Worm (Caenorhabditis elegans) whole organism, early embryonic: ENCODE measurements around the gene pdi-1.

Experiments
- B0310.2 ChIP-seq: sonication (generic microtip); optimal IDR thresholded peaks from 2 replicates; lab custom pipeline; 2016; ENCODE audit warnings: mild to moderate bottlenecking, missing genetic modification characterization, missing compliant biosample characterization
- F13C5.2 ChIP-seq: sonication (generic microtip); optimal IDR thresholded peaks from 2 replicates; lab custom pipeline; 2017; ENCODE audit warnings: mild to moderate bottlenecking, missing genetic modification characterization, inconsistent platforms, missing compliant biosample characterization
- aly-1 ChIP-seq: sonication (generic microtip); optimal IDR thresholded peaks from 2 replicates; lab custom pipeline; 2016; ENCODE audit warnings: missing genetic modification characterization, missing compliant biosample characterization
- ama-1 ChIP-seq: fragments of 150-350 bp; optimal IDR thresholded peaks from 2 replicates; lab custom pipeline; 2014
- ceh-13 ChIP-seq: fragments of 200-800 bp; sonication (Bioruptor generic); optimal IDR thresholded peaks from 2 replicates; lab custom pipeline; 2018; ENCODE audit warnings: mild to moderate bottlenecking, missing genetic modification characterization, missing compliant biosample characterization
- ceh-36 ChIP-seq: sonication (generic microtip); optimal IDR thresholded peaks from 2 replicates; lab custom pipeline; 2016; ENCODE audit warnings: missing genetic modification characterization, inconsistent platforms, missing compliant biosample characterization
- ets-7 ChIP-seq: sonication (generic microtip); optimal IDR thresholded peaks from 2 replicates; lab custom pipeline; 2016; ENCODE audit warnings: missing genotype, missing genetic modification characterization, missing compliant biosample characterization
- flt-1 ChIP-seq: fragments of 200-800 bp; sonication (Bioruptor generic); IDR thresholded peaks from 2 replicates; pipeline ENCODE4 v1.3.6; 2022; ENCODE audit warnings: missing genetic modification characterization, missing compliant biosample characterization
- hmbx-1 ChIP-seq: sonication (generic microtip); optimal IDR thresholded peaks from 2 replicates; lab custom pipeline; 2016; ENCODE audit warnings: mild to moderate bottlenecking, missing genetic modification characterization, missing compliant biosample characterization
- hmg-4 ChIP-seq: fragments of 200-800 bp; sonication (Bioruptor generic); optimal IDR thresholded peaks from 2 replicates; lab custom pipeline; 2018; ENCODE audit warnings: mild to moderate bottlenecking, missing genetic modification characterization, missing compliant biosample characterization
- hnd-1 ChIP-seq: sonication (generic microtip); optimal IDR thresholded peaks from 2 replicates; lab custom pipeline; 2016; ENCODE audit warnings: missing genetic modification characterization, missing compliant biosample characterization
- pes-1 ChIP-seq: fragments of 200-800 bp; sonication (Bioruptor generic); IDR thresholded peaks from 2 replicates; pipeline ENCODE4 v1.3.6; 2022; ENCODE audit warnings: missing genetic modification reagents, missing genetic modification characterization, missing compliant biosample characterization
- scrt-1 ChIP-seq: fragments of 200-800 bp; sonication (Bioruptor generic); IDR thresholded peaks from 2 replicates; pipeline ENCODE4 v1.3.6; 2022; ENCODE audit warnings: missing genetic modification characterization, missing compliant biosample characterization
- sea-1 ChIP-seq: fragments of 200-800 bp; sonication (Bioruptor generic); conservative IDR thresholded peaks from 2 replicates; pipeline ENCODE4 v1.3.6; 2022; ENCODE audit warnings: missing genetic modification characterization, missing compliant biosample characterization
- tbx-11 ChIP-seq: fragments of 200-800 bp; sonication (Bioruptor generic); IDR thresholded peaks from 2 replicates; pipeline ENCODE4 v1.3.6; 2022; ENCODE audit warnings: missing genetic modification characterization, missing compliant biosample characterization
- tbx-37 ChIP-seq: fragments of 200-800 bp; sonication (Bioruptor generic); conservative IDR thresholded peaks from 2 replicates; pipeline ENCODE4 v1.3.6; 2022; ENCODE audit warnings: missing genetic modification reagents, missing genetic modification characterization, missing compliant biosample characterization
- tra-4 ChIP-seq: sonication (generic microtip); optimal IDR thresholded peaks from 2 replicates; lab custom pipeline; 2017; ENCODE audit warnings: missing genetic modification characterization, missing compliant biosample characterization

pdi-1 gene

ce11 chrIII:3703397-3703796 is 2.1 kb upstream of the pdi-1 start, which contains the start of gene C14B1.3:
C14B1.3 (plus strand) TSS chrIII:3703564.
- TF ChIP-seq ama-1 (no peak), ceh-36 (no peak)

ce11 chrIII:3699275-3699674 is 2.0 kb downstream of the pdi-1 start, which contains the start of gene cyn-9:
cyn-9 (minus strand) TSS chrIII:3699640.
- TF ChIP-seq tbx-11 (GFP tag; lab: Robert Waterston, UW), result no peak
- TF ChIP-seq ceh-13, result no peak
- TF ChIP-seq scrt-1 (GFP tag; lab: Robert Waterston, UW), result no peak
- TF ChIP-seq F13C5.2 (tag; lab: Kevin White, UChicago), result no peak
- no peak for TF ChIP-seq hmg-4 (GFP tag; lab: Kevin White, UChicago)
- TF ChIP-seq hmbx-1 (tag; lab: Kevin White, UChicago), result no peak
- no peak for TF ChIP-seq ets-7 (tag; lab: Kevin White, UChicago)
- TF ChIP-seq flt-1, result no peak
- no peak for TF ChIP-seq ama-1

ce11 chrIII:3698366-3698765 is 2.9 kb downstream of the pdi-1 start:
- TF ChIP-seq scrt-1 (GFP tag; lab: Robert Waterston, UW) (no peak), sea-1 (GFP tag; lab: Robert Waterston, UW) (no peak), ama-1 (no peak), ceh-36 (no peak), aly-1 (tag; lab: Kevin White, UChicago) (no peak)

- peak; percentile 67; the same call in 1 of the 2 replicates for TF ChIP-seq scrt-1 (GFP tag; lab: Robert Waterston, UW)
Observed at ce11 chrIII:3697181-3697580, 4.1 kb downstream of the pdi-1 start.

ce11 chrIII:3695398-3695797 is 5.9 kb downstream of the pdi-1 start:
- TF ChIP-seq pes-1, result peak; percentile 66; the same call in 1 of the 2 replicates
- TF ChIP-seq sea-1 (GFP tag; lab: Robert Waterston, UW), result peak; percentile 71

- TF ChIP-seq ceh-36, result no peak
Observed at ce11 chrIII:3694572-3694971, 6.7 kb downstream of the pdi-1 start, which contains the start of gene npr-15. npr-15 (minus strand) TSS chrIII:3694672.

- TF ChIP-seq tbx-37 (no peak), tbx-11 (GFP tag; lab: Robert Waterston, UW) (no peak), flt-1 (no peak), hmbx-1 (tag; lab: Kevin White, UChicago) (no peak), pes-1 (no peak), scrt-1 (GFP tag; lab: Robert Waterston, UW) (no peak), B0310.2 (tag; lab: Kevin White, UChicago) (no peak), ceh-13 (no peak), hmg-4 (GFP tag; lab: Kevin White, UChicago) (no peak), ets-7 (tag; lab: Kevin White, UChicago) (no peak), hnd-1 (tag; lab: Kevin White, UChicago) (no peak), ceh-36 (no peak), sea-1 (GFP tag; lab: Robert Waterston, UW) (no peak), aly-1 (tag; lab: Kevin White, UChicago) (no peak), tra-4 (tag; lab: Kevin White, UChicago) (no peak), ama-1 (no peak), F13C5.2 (tag; lab: Kevin White, UChicago) (no peak)
Observed at ce11 chrIII:3692516-3692915, 8.7 kb downstream of the pdi-1 start.

ce11 chrIII:3682869-3683403 is 18.3 kb downstream of the pdi-1 start:
- TF ChIP-seq pes-1, result no peak
- TF ChIP-seq ets-7 (tag; lab: Kevin White, UChicago), result no peak
- no peak for TF ChIP-seq ceh-36
- no peak for TF ChIP-seq hnd-1 (tag; lab: Kevin White, UChicago)

- TF ChIP-seq sea-1 (GFP tag; lab: Robert Waterston, UW) (no peak), hmg-4 (GFP tag; lab: Kevin White, UChicago) (no peak), hnd-1 (tag; lab: Kevin White, UChicago) (no peak), scrt-1 (GFP tag; lab: Robert Waterston, UW) (no peak), hmbx-1 (tag; lab: Kevin White, UChicago) (no peak), ceh-36 (no peak), tra-4 (tag; lab: Kevin White, UChicago) (no peak), B0310.2 (tag; lab: Kevin White, UChicago) (no peak), tbx-37 (no peak), ets-7 (tag; lab: Kevin White, UChicago) (no peak), pes-1 (no peak), flt-1 (no peak), tbx-11 (GFP tag; lab: Robert Waterston, UW) (no peak)
Observed at ce11 chrIII:3681351-3681938, 19.8 kb downstream of the pdi-1 start.
